Worm (Caenorhabditis elegans) whole organism, mixed stage, embryonic: ENCODE results near the gene nucb-1.

Experiments used
- blmp-1 ChIP-seq: fragments of 150-350 bp; optimal IDR thresholded peaks from 2 replicates; lab custom pipeline; 2014; ENCODE audit warnings: missing biosample characterization, missing genetic modification characterization
- ceh-39 ChIP-seq: fragments of 150-350 bp; optimal IDR thresholded peaks from 2 replicates; lab custom pipeline; 2014; ENCODE audit warnings: missing biosample characterization, missing genetic modification characterization
- lin-13 ChIP-seq: fragments of 150-350 bp; optimal IDR thresholded peaks from 2 replicates; lab custom pipeline; 2014; ENCODE audit warnings: missing biosample characterization, missing genetic modification characterization
- mab-5 ChIP-seq: fragments of 150-350 bp; optimal IDR thresholded peaks from 2 replicates; lab custom pipeline; 2014; ENCODE audit warnings: missing biosample characterization, missing genetic modification characterization
- mep-1 ChIP-seq: fragments of 150-350 bp; optimal IDR thresholded peaks from 2 replicates; lab custom pipeline; 2017; ENCODE audit warnings: missing biosample characterization, missing genetic modification reagents, missing genetic modification characterization, inconsistent platforms
- nhr-237 ChIP-seq: fragments of 150-350 bp; optimal IDR thresholded peaks from 2 replicates; lab custom pipeline; 2014; ENCODE audit warnings: missing biosample characterization, missing genetic modification characterization
- nhr-76 ChIP-seq: sonication (generic microtip); optimal IDR thresholded peaks from 2 replicates; lab custom pipeline; 2017; ENCODE audit warnings: missing biosample characterization, missing genetic modification characterization
- pha-4 ChIP-seq: fragments of 150-350 bp; optimal IDR thresholded peaks from 2 replicates; lab custom pipeline; 2018; ENCODE audit warnings: missing biosample characterization, missing genetic modification reagents, missing genetic modification characterization
- tbx-8 ChIP-seq: fragments of 200-800 bp; sonication (Bioruptor generic); optimal IDR thresholded peaks from 2 replicates; lab custom pipeline; 2018; ENCODE audit warnings: mild to moderate bottlenecking, missing genetic modification characterization, moderate library complexity, missing compliant biosample characterization
- unc-39 ChIP-seq: fragments of 150-350 bp; optimal IDR thresholded peaks from 2 replicates; lab custom pipeline; 2014; ENCODE audit warnings: missing biosample characterization, missing genetic modification characterization
- unc-62 ChIP-seq: fragments of 150-350 bp; optimal IDR thresholded peaks from 2 replicates; lab custom pipeline; 2014; ENCODE audit warnings: missing biosample characterization, missing genetic modification reagents, missing genetic modification characterization
- ztf-11 ChIP-seq: fragments of 150-350 bp; optimal IDR thresholded peaks from 2 replicates; lab custom pipeline; 2014; ENCODE audit warnings: missing biosample characterization, missing genetic modification characterization

- TF ChIP-seq nhr-76 (no peak), lin-13 (tag; lab: Kevin White, UChicago) (no peak), blmp-1 (tag; lab: Kevin White, UChicago) (no peak), nhr-237 (tag; lab: Kevin White, UChicago) (no peak), tbx-8 (GFP tag; lab: Kevin White, UChicago) (no peak), unc-39 (no peak), mep-1 (tag; lab: Kevin White, UChicago) (no peak), unc-62 (GFP tag; lab: Kevin White, UChicago) (no peak), pha-4 (tag; lab: Kevin White, UChicago) (no peak), ztf-11 (tag; lab: Kevin White, UChicago) (no peak), mab-5 (no peak), ceh-39 (tag; lab: Kevin White, UChicago) (no peak)
Measured at ce11 chrX:10205321-10205720, 7.8 kb downstream of the nucb-1 start, which contains the start of gene sex-1.
